Fruit fly (Drosophila melanogaster) whole organism: ENCODE measurements around the gene Cow.

ENCODE experiments used
- EcR ChIP-seq, 2 experiments: fragments of >200 bp; optimal IDR thresholded peaks; 2 replicates each; lab custom pipeline; 2017; ENCODE audit warnings: missing biosample characterization in 2 of 2, missing genetic modification characterization in 2 of 2, missing genetic modification reagents in 2 of 2
- pan ChIP-seq: fragments of >200 bp; optimal IDR thresholded peaks from 2 replicates; lab custom pipeline; 2017
- psq ChIP-seq: fragments of >200 bp; optimal IDR thresholded peaks from 2 replicates; lab custom pipeline; 2017
- usp ChIP-seq: fragments of >200 bp; optimal IDR thresholded peaks from 2 replicates; lab custom pipeline; 2017; ENCODE audit warnings: missing biosample characterization, missing genetic modification characterization, mixed read lengths

- TF ChIP-seq pan (no peak), usp (no peak), EcR (GFP tag; optimal IDR thresholded peaks at IDR 0.05; lab: Kevin White, UChicago) (no peak), psq (lab: Kevin White, UChicago) (no peak)
Observed at dm6 chr3R:23081265-23081664, 31.3 kb downstream of the Cow start.
